Fruit fly (Drosophila melanogaster) whole organism, embryonic: Measurements from ENCODE around the gene MFS18.
A peak's percentile ranks its signal among the peaks of the same experiment; 100 is the strongest.

ENCODE experiments used
- Asciz ChIP-seq: fragments of 200-800 bp; sonication (Bioruptor generic); optimal IDR thresholded peaks from 2 replicates; lab custom pipeline; 2017; ENCODE audit warnings: missing biosample characterization, mild to moderate bottlenecking, missing genetic modification characterization, missing genetic modification reagents
- CG10366 ChIP-seq: fragments of 200-800 bp; sonication (Bioruptor generic); IDR thresholded peaks from 2 replicates; pipeline ENCODE4 v1.3.6; 2022; ENCODE audit warnings: missing biosample characterization, missing genetic modification characterization
- CG12155 ChIP-seq: fragments of 200-800 bp; sonication (Bioruptor generic); optimal IDR thresholded peaks from 3 replicates; lab custom pipeline; 2016; ENCODE audit warnings: missing biosample characterization, missing genetic modification characterization
- CG1233 ChIP-seq: fragments of 200-800 bp; sonication (Bioruptor generic); optimal IDR thresholded peaks from 4 replicates; lab custom pipeline; 2018; ENCODE audit warnings: missing biosample characterization, mild to moderate bottlenecking, missing genetic modification characterization
- CG13624 ChIP-seq: fragments of 200-800 bp; sonication (Bioruptor generic); optimal IDR thresholded peaks from 2 replicates; lab custom pipeline; 2016; ENCODE audit warnings: missing biosample characterization, missing genetic modification characterization
- CG15011 ChIP-seq: fragments of 200-800 bp; sonication (Bioruptor generic); optimal IDR thresholded peaks from 3 replicates; lab custom pipeline; 2018; ENCODE audit warnings: missing biosample characterization, mild to moderate bottlenecking, missing genetic modification characterization
- CG17186 ChIP-seq: fragments of 200-800 bp; sonication (Bioruptor generic); optimal IDR thresholded peaks from 3 replicates; lab custom pipeline; 2017; ENCODE audit warnings: missing biosample characterization, missing genetic modification reagents, missing genetic modification characterization
- CG17385 ChIP-seq: fragments of 200-800 bp; sonication (Bioruptor generic); optimal IDR thresholded peaks from 3 replicates; lab custom pipeline; 2018; ENCODE audit warnings: missing biosample characterization, mild to moderate bottlenecking, missing genetic modification characterization
- CG17612 ChIP-seq: fragments of 200-800 bp; sonication (Bioruptor generic); IDR thresholded peaks from 2 replicates; pipeline ENCODE4 v1.3.6; 2022; ENCODE audit warnings: missing biosample characterization, missing genetic modification characterization
- CG17912 ChIP-seq: fragments of 200-800 bp; sonication (Bioruptor generic); optimal IDR thresholded peaks from 2 replicates; lab custom pipeline; 2018; ENCODE audit warnings: missing biosample characterization, mild to moderate bottlenecking, missing genetic modification characterization
- CG2678 ChIP-seq: fragments of 200-800 bp; sonication (Bioruptor generic); optimal IDR thresholded peaks from 3 replicates; lab custom pipeline; 2019; ENCODE audit warnings: missing biosample characterization, mild to moderate bottlenecking, missing genetic modification characterization, moderate library complexity
- CG30403 ChIP-seq: fragments of 200-800 bp; sonication (Bioruptor generic); optimal IDR thresholded peaks from 3 replicates; lab custom pipeline; 2016; ENCODE audit warnings: missing biosample characterization, missing genetic modification characterization
- CG32532 ChIP-seq: fragments of 200-800 bp; sonication (Bioruptor generic); IDR thresholded peaks from 2 replicates; pipeline ENCODE4 v1.3.6; 2022; ENCODE audit warnings: missing biosample characterization, missing genetic modification characterization
- CG33213 ChIP-seq: fragments of 200-800 bp; sonication (Bioruptor generic); optimal IDR thresholded peaks from 3 replicates; lab custom pipeline; 2016; ENCODE audit warnings: missing biosample characterization, missing genetic modification characterization
- CG34376 ChIP-seq: fragments of 200-800 bp; sonication (Bioruptor generic); optimal IDR thresholded peaks from 2 replicates; lab custom pipeline; 2018; ENCODE audit warnings: missing biosample characterization, mild to moderate bottlenecking, missing genetic modification characterization
- CG42726 ChIP-seq: fragments of 200-800 bp; sonication (Bioruptor generic); IDR thresholded peaks from 2 replicates; pipeline ENCODE4 v1.3.6; 2022; ENCODE audit warnings: missing biosample characterization, missing genetic modification characterization; ENCODE audit not compliant: partially characterized antibody
- CG4424 ChIP-seq: fragments of 200-800 bp; sonication (Bioruptor generic); optimal IDR thresholded peaks from 3 replicates; lab custom pipeline; 2016; ENCODE audit warnings: missing biosample characterization, missing genetic modification characterization
- CG6654 ChIP-seq: fragments of 200-800 bp; sonication (Bioruptor generic); optimal IDR thresholded peaks from 2 replicates; lab custom pipeline; 2017; ENCODE audit warnings: missing biosample characterization, mild to moderate bottlenecking, missing genetic modification characterization
- CG6854 ChIP-seq: fragments of 200-800 bp; sonication (Bioruptor generic); optimal IDR thresholded peaks from 3 replicates; lab custom pipeline; 2017; ENCODE audit warnings: missing biosample characterization, mild to moderate bottlenecking, missing genetic modification characterization
- CG9932 ChIP-seq: fragments of 200-800 bp; sonication (Bioruptor generic); IDR thresholded peaks from 2 replicates; pipeline ENCODE4 v1.3.6; 2022; ENCODE audit warnings: missing biosample characterization, missing genetic modification characterization
- D19B ChIP-seq: fragments of 200-800 bp; sonication (Bioruptor generic); optimal IDR thresholded peaks from 2 replicates; lab custom pipeline; 2017; ENCODE audit warnings: missing biosample characterization, mild to moderate bottlenecking, missing genetic modification characterization
- Dad ChIP-seq: fragments of 200-800 bp; sonication (Bioruptor generic); optimal IDR thresholded peaks from 3 replicates; lab custom pipeline; 2016; ENCODE audit warnings: missing biosample characterization, missing genetic modification characterization
- E2f2 ChIP-seq: fragments of 200-800 bp; sonication (Bioruptor generic); IDR thresholded peaks from 2 replicates; pipeline ENCODE4 v1.3.6; 2022; ENCODE audit warnings: missing biosample characterization, missing genetic modification characterization
- Fer3 ChIP-seq: fragments of 200-800 bp; sonication (Bioruptor generic); optimal IDR thresholded peaks from 2 replicates; lab custom pipeline; 2018; ENCODE audit warnings: missing biosample characterization, mild to moderate bottlenecking, missing genetic modification characterization, moderate library complexity
- GATAe ChIP-seq: fragments of 200-800 bp; sonication (Bioruptor generic); conservative IDR thresholded peaks from 2 replicates; pipeline ENCODE4 v1.3.6; 2022; ENCODE audit warnings: missing biosample characterization, missing genetic modification characterization
- HLH4C ChIP-seq: fragments of 200-800 bp; sonication (Bioruptor generic); IDR thresholded peaks from 3 replicates; pipeline ENCODE4 v1.3.6; 2022; ENCODE audit warnings: missing biosample characterization, missing genetic modification characterization; ENCODE audit not compliant: partially characterized antibody
- Nf-YA ChIP-seq: fragments of 200-800 bp; sonication (Bioruptor generic); IDR thresholded peaks from 2 replicates; pipeline ENCODE4 v1.3.6; 2022; ENCODE audit warnings: missing biosample characterization, missing genetic modification characterization
- Nf-YC ChIP-seq: fragments of 200-800 bp; optimal IDR thresholded peaks from 3 replicates; lab custom pipeline; 2019; ENCODE audit warnings: missing biosample characterization, mild to moderate bottlenecking, missing genetic modification characterization, moderate library complexity
- Opbp ChIP-seq: fragments of 200-800 bp; sonication (Bioruptor generic); IDR thresholded peaks from 3 replicates; pipeline ENCODE4 v1.3.6; 2022; ENCODE audit warnings: missing biosample characterization, missing genetic modification characterization; ENCODE audit not compliant: partially characterized antibody
- Rx ChIP-seq: fragments of 200-800 bp; sonication (Bioruptor generic); IDR thresholded peaks from 2 replicates; pipeline ENCODE4 v1.3.6; 2022; ENCODE audit warnings: missing biosample characterization, missing genetic modification characterization
- Stat92E ChIP-seq, 3 experiments: fragments of >200 bp in 2 of 3; fragments of 200-800 bp in 1 of 3; sonication (Bioruptor generic) in 1 of 3; optimal IDR thresholded peaks; 2 replicates each; lab custom pipeline; 2017 to 2019; ENCODE audit warnings: missing biosample characterization in 3 of 3, missing genetic modification characterization in 3 of 3, mild to moderate bottlenecking in 1 of 3, moderate library complexity in 1 of 3
- YL-1 ChIP-seq: fragments of 200-800 bp; sonication (Bioruptor generic); optimal IDR thresholded peaks from 3 replicates; lab custom pipeline; 2017; ENCODE audit warnings: missing biosample characterization, mild to moderate bottlenecking, missing genetic modification characterization
- al ChIP-seq: fragments of 200-800 bp; sonication (Bioruptor generic); IDR thresholded peaks from 2 replicates; pipeline ENCODE4 v1.3.6; 2022; ENCODE audit warnings: missing biosample characterization, missing genetic modification characterization
- cas ChIP-seq: fragments of 200-800 bp; sonication (Bioruptor generic); IDR thresholded peaks from 2 replicates; pipeline ENCODE4 v1.3.6; 2022; ENCODE audit warnings: missing biosample characterization, missing genetic modification characterization
- chinmo ChIP-seq: fragments of 200-800 bp; sonication (Bioruptor generic); IDR thresholded peaks from 4 replicates; pipeline ENCODE4 v1.3.6; 2022; ENCODE audit warnings: missing biosample characterization, missing genetic modification characterization; ENCODE audit not compliant: partially characterized antibody
- chn ChIP-seq: fragments of 200-800 bp; sonication (Bioruptor generic); optimal IDR thresholded peaks from 2 replicates; lab custom pipeline; 2016; ENCODE audit warnings: missing biosample characterization, missing genetic modification characterization
- dm ChIP-seq: fragments of 200-800 bp; sonication (Bioruptor generic); optimal IDR thresholded peaks from 3 replicates; lab custom pipeline; 2016; ENCODE audit warnings: missing biosample characterization, missing genetic modification characterization
- ems ChIP-seq: fragments of 200-800 bp; sonication (Bioruptor generic); optimal IDR thresholded peaks from 3 replicates; lab custom pipeline; 2016; ENCODE audit warnings: missing biosample characterization, missing genetic modification characterization
- esg ChIP-seq: fragments of 200-800 bp; sonication (Bioruptor generic); conservative IDR thresholded peaks from 2 replicates; pipeline ENCODE4 v1.3.6; 2022; ENCODE audit warnings: missing biosample characterization, missing genetic modification characterization
- her ChIP-seq: fragments of 200-800 bp; sonication (Bioruptor generic); optimal IDR thresholded peaks from 2 replicates; lab custom pipeline; 2016; ENCODE audit warnings: missing biosample characterization, missing genetic modification characterization
- hth ChIP-seq: fragments of >200 bp; optimal IDR thresholded peaks from 2 replicates; lab custom pipeline; 2017; ENCODE audit warnings: inconsistent platforms
- ken ChIP-seq: fragments of 200-800 bp; sonication (Bioruptor generic); IDR thresholded peaks from 3 replicates; pipeline ENCODE4 v1.3.6; 2022; ENCODE audit warnings: missing biosample characterization, missing genetic modification characterization
- klu ChIP-seq: fragments of 200-800 bp; sonication (Bioruptor generic); IDR thresholded peaks from 2 replicates; pipeline ENCODE4 v1.3.6; 2022; ENCODE audit warnings: missing biosample characterization, missing genetic modification characterization
- kni ChIP-seq: fragments of 200-800 bp; sonication (Bioruptor generic); optimal IDR thresholded peaks from 3 replicates; lab custom pipeline; 2017; ENCODE audit warnings: mild to moderate bottlenecking, missing biosample characterization, missing genetic modification reagents, missing genetic modification characterization
- luna ChIP-seq: fragments of 200-800 bp; sonication (Bioruptor generic); optimal IDR thresholded peaks from 2 replicates; lab custom pipeline; 2016; ENCODE audit warnings: missing biosample characterization, missing genetic modification characterization
- pnt ChIP-seq: fragments of 200-800 bp; sonication (Bioruptor generic); optimal IDR thresholded peaks from 3 replicates; lab custom pipeline; 2016; ENCODE audit warnings: missing biosample characterization, missing genetic modification characterization
- shn ChIP-seq: fragments of 200-800 bp; sonication (Bioruptor generic); optimal IDR thresholded peaks from 3 replicates; lab custom pipeline; 2016; ENCODE audit warnings: missing biosample characterization, missing genetic modification characterization
- slbo ChIP-seq: fragments of 200-800 bp; sonication (Bioruptor generic); IDR thresholded peaks from 2 replicates; pipeline ENCODE4 v1.3.6; 2022; ENCODE audit warnings: missing biosample characterization, missing genetic modification characterization
- ssp ChIP-seq: fragments of 200-800 bp; sonication (Bioruptor generic); IDR thresholded peaks from 2 replicates; pipeline ENCODE4 v1.3.6; 2022; ENCODE audit warnings: missing biosample characterization, missing genetic modification characterization
- sug ChIP-seq: fragments of 200-800 bp; optimal IDR thresholded peaks from 2 replicates; lab custom pipeline; 2019; ENCODE audit warnings: missing biosample characterization, mild to moderate bottlenecking, missing genetic modification characterization, moderate library complexity
- twi ChIP-seq: fragments of 200-800 bp; optimal IDR thresholded peaks from 2 replicates; lab custom pipeline; 2019; ENCODE audit warnings: missing biosample characterization, mild to moderate bottlenecking, missing genetic modification characterization, moderate library complexity

Gene MFS18

dm6 chr2L:4403013-4403604 lies 45.3 kb downstream of the MFS18 start, which contains the start of gene Dim1 (continued):
- peak; percentile 74 for TF ChIP-seq Opbp (GFP tag; lab: Robert Waterston, UW)
- no peak for TF ChIP-seq slbo (GFP tag; lab: Robert Waterston, UW)
- no peak for TF ChIP-seq D19B (GFP tag; lab: Kevin White, UChicago)
- peak; percentile 53 for TF ChIP-seq CG34376 (GFP tag; lab: Kevin White, UChicago)
- TF ChIP-seq CG9932 (GFP tag; lab: Robert Waterston, UW): no peak
- peak; percentile 42 for TF ChIP-seq luna
- TF ChIP-seq GATAe (GFP tag; lab: Robert Waterston, UW): no peak
- TF ChIP-seq CG6654 (GFP tag; lab: Kevin White, UChicago): no peak
- TF ChIP-seq esg: no peak
- TF ChIP-seq CG15011 (GFP tag; lab: Kevin White, UChicago): no peak
- TF ChIP-seq klu: no peak
- no peak for TF ChIP-seq CG17612 (GFP tag; lab: Robert Waterston, UW)
- no peak for TF ChIP-seq CG6854 (GFP tag; lab: Kevin White, UChicago)
- TF ChIP-seq CG33213 (GFP tag; lab: Kevin White, UChicago): peak; percentile 49
- no peak for TF ChIP-seq CG13624 (GFP tag; lab: Kevin White, UChicago)
- TF ChIP-seq CG17186: peak; percentile 36
- no peak; the same call in 1 of the 2 replicates for TF ChIP-seq CG10366 (GFP tag; lab: Robert Waterston, UW)
- peak; percentile 6 for TF ChIP-seq CG30403 (GFP tag; lab: Kevin White, UChicago)
- TF ChIP-seq CG17912: no peak
- TF ChIP-seq Fer3 (tag; lab: Kevin White, UChicago): no peak
- no peak for TF ChIP-seq CG12155
- peak; percentile 15 for TF ChIP-seq ems (GFP tag; lab: Kevin White, UChicago)
- TF ChIP-seq E2f2 (GFP tag; lab: Robert Waterston, UW): peak; percentile 94
- no peak for TF ChIP-seq ssp (GFP tag; lab: Robert Waterston, UW)
- TF ChIP-seq Nf-YA: no peak
- TF ChIP-seq Rx (GFP tag; lab: Robert Waterston, UW): no peak
- TF ChIP-seq CG42726 (GFP tag; lab: Robert Waterston, UW): no peak
- no peak for TF ChIP-seq cas
- TF ChIP-seq Asciz: peak; percentile 31
- TF ChIP-seq chn (GFP tag; lab: Kevin White, UChicago): no peak
- peak; percentile 73 for TF ChIP-seq YL-1 (GFP tag; lab: Kevin White, UChicago)
- TF ChIP-seq ken (GFP tag; lab: Robert Waterston, UW): no peak
- TF ChIP-seq pnt: no peak
- no peak for TF ChIP-seq dm (GFP tag; lab: Kevin White, UChicago)
- no peak for TF ChIP-seq CG4424
- peak; percentile 50 for TF ChIP-seq Dad
- TF ChIP-seq al (GFP tag; lab: Robert Waterston, UW): no peak
- TF ChIP-seq sug (tag; lab: Kevin White, UChicago): no peak
- TF ChIP-seq her: no peak
- TF ChIP-seq shn (GFP tag; lab: Kevin White, UChicago): no peak
- TF ChIP-seq Stat92E (GFP tag; optimal IDR thresholded peaks at IDR 0.05; lab: Kevin White, UChicago): no peak
- TF ChIP-seq kni (GFP tag; lab: Kevin White, UChicago): no peak
- TF ChIP-seq twi (tag; lab: Kevin White, UChicago): no peak
- no peak for TF ChIP-seq Nf-YC (tag; lab: Kevin White, UChicago)
- TF ChIP-seq chinmo (GFP tag; lab: Robert Waterston, UW): peak; percentile 78; the same call in 1 of the 4 replicates
- TF ChIP-seq HLH4C (GFP tag; lab: Robert Waterston, UW): peak; percentile 78
- no peak for TF ChIP-seq hth
- peak; percentile 16 for TF ChIP-seq CG1233 (GFP tag; lab: Kevin White, UChicago)
- no peak for TF ChIP-seq CG32532 (GFP tag; lab: Robert Waterston, UW)
- no peak for TF ChIP-seq CG17385 (GFP tag; lab: Kevin White, UChicago)
- TF ChIP-seq CG2678 (tag; lab: Kevin White, UChicago): no peak
